Fruit fly (Drosophila melanogaster): ENCODE data around the gene RpL13A.

Gene RpL13A

DNA sequence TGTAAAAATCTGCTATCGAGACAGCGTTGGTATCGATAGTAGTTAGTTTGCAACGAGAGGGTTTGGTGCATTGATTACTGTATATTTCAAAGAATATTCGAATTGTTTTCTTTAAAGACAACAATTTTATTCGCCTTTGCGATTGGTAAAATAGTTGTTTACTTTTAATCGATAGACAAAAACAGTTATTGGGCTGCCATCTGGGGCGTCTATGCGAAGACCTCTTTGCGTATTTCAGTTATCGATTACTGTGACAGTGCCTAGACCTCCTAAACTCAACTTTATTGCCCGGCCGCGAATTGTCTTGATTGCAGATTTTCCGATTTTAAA, 11.2 kb upstream of the RpL13A start, which contains the start of gene Atu (continued):
- no peak for TF ChIP-seq lab (GFP tag; optimal IDR thresholded peaks at IDR 0.05)
- TF ChIP-seq B-H2 (GFP tag; optimal IDR thresholded peaks at IDR 0.05): peak; percentile 5
- peak; percentile 2 for TF ChIP-seq CG3281 (GFP tag; optimal IDR thresholded peaks at IDR 0.05)
- TF ChIP-seq TFAM (GFP tag; optimal IDR thresholded peaks at IDR 0.05): no peak
- TF ChIP-seq bsh (GFP tag; optimal IDR thresholded peaks at IDR 0.05): peak in 1 of 2 experiments; percentile 1
- TF ChIP-seq E2f1 (GFP tag; IDR thresholded peaks at IDR 0.05): no peak
- TF ChIP-seq CkIIα-i1 (GFP tag; IDR thresholded peaks at IDR 0.05): no peak
- TF ChIP-seq mld (GFP tag; IDR thresholded peaks at IDR 0.05; ENCODE audit: partially characterized antibody): peak; percentile 42; the same call in 1 of the 3 replicates
- TF ChIP-seq CG3838 (GFP tag; optimal IDR thresholded peaks at IDR 0.05): no peak
- TF ChIP-seq CG7786 (GFP tag; optimal IDR thresholded peaks at IDR 0.05): peak; percentile 55
- TF ChIP-seq btn (GFP tag; optimal IDR thresholded peaks at IDR 0.05): no peak
- no peak for TF ChIP-seq CG15269 (tag; optimal IDR thresholded peaks at IDR 0.05)
- TF ChIP-seq lov (optimal IDR thresholded peaks at IDR 0.05): no peak
- no peak for TF ChIP-seq lov (GFP tag; IDR thresholded peaks at IDR 0.05)
- TF ChIP-seq Camta (GFP tag; optimal IDR thresholded peaks at IDR 0.05): no peak
- TF ChIP-seq CG8765 (GFP tag; IDR thresholded peaks at IDR 0.05): no peak
- TF ChIP-seq ase (GFP tag; IDR thresholded peaks at IDR 0.05): no peak
- no peak for TF ChIP-seq CG7839 (tag; optimal IDR thresholded peaks at IDR 0.05)
- TF ChIP-seq CG12299 (tag; optimal IDR thresholded peaks at IDR 0.05): no peak
- TF ChIP-seq zfh2 (GFP tag; optimal IDR thresholded peaks at IDR 0.05): peak; percentile 38
- TF ChIP-seq CG5180 (GFP tag; optimal IDR thresholded peaks at IDR 0.05): no peak
- no peak for TF ChIP-seq gem (tag; optimal IDR thresholded peaks at IDR 0.05)
- no peak for TF ChIP-seq p53 (GFP tag; optimal IDR thresholded peaks at IDR 0.05)
- peak in 1 of 2 experiments; percentile 3 for TF ChIP-seq Hr51 (GFP tag; optimal IDR thresholded peaks at IDR 0.05)
- peak; percentile 27 for TF ChIP-seq NfI (GFP tag; optimal IDR thresholded peaks at IDR 0.05)
- no peak for TF ChIP-seq CG2199 (GFP tag; IDR thresholded peaks at IDR 0.05)
- no peak for TF ChIP-seq slou (GFP tag; optimal IDR thresholded peaks at IDR 0.05)
- peak; percentile 10 for TF ChIP-seq her (GFP tag; optimal IDR thresholded peaks at IDR 0.05)
- TF ChIP-seq CG6683 (GFP tag; optimal IDR thresholded peaks at IDR 0.05): no peak
- TF ChIP-seq ewg (GFP tag; optimal IDR thresholded peaks at IDR 0.05): peak; percentile 3
- TF ChIP-seq CG15073 (GFP tag; optimal IDR thresholded peaks at IDR 0.05): no peak
- TF ChIP-seq Fer3 (tag; optimal IDR thresholded peaks at IDR 0.05): peak; percentile 29
- TF ChIP-seq Tbp (GFP tag; optimal IDR thresholded peaks at IDR 0.05): peak; percentile 26
- TF ChIP-seq CG6854 (GFP tag; optimal IDR thresholded peaks at IDR 0.05): no peak
- 0 out of 3 replicates have a peak, but pooled peaks have one; percentile 10 for TF ChIP-seq CG11560 (tag; IDR thresholded peaks at IDR 0.05)
- no peak for TF ChIP-seq Rx (GFP tag; IDR thresholded peaks at IDR 0.05)
- no peak for TF ChIP-seq sima (GFP tag; optimal IDR thresholded peaks at IDR 0.05)
- TF ChIP-seq ranshi (GFP tag; IDR thresholded peaks at IDR 0.05): no peak
- TF ChIP-seq sr (GFP tag; IDR thresholded peaks at IDR 0.05): no peak
- no peak for TF ChIP-seq CG6689 (GFP tag; IDR thresholded peaks at IDR 0.05)
- peak; percentile 7 for TF ChIP-seq Mad (GFP tag; optimal IDR thresholded peaks at IDR 0.05)
- no peak for TF ChIP-seq CG17912 (GFP tag; optimal IDR thresholded peaks at IDR 0.05)
- TF ChIP-seq crp (GFP tag; optimal IDR thresholded peaks at IDR 0.05): peak in 1 of 2 experiments; percentile 42
- TF ChIP-seq Myb (GFP tag; optimal IDR thresholded peaks at IDR 0.05): peak; percentile 63
- TF ChIP-seq onecut (GFP tag; IDR thresholded peaks at IDR 0.05): peak; percentile 6; the same call in 1 of the 2 replicates
- TF ChIP-seq CG6654 (GFP tag; optimal IDR thresholded peaks at IDR 0.05): no peak
- TF ChIP-seq Rfx (GFP tag; IDR thresholded peaks at IDR 0.05): peak; percentile 41; the same call in 1 of the 2 replicates
- no peak for TF ChIP-seq CG6765 (GFP tag; optimal IDR thresholded peaks at IDR 0.05)
- TF ChIP-seq trem (tag; optimal IDR thresholded peaks at IDR 0.05): peak; percentile 94
- no peak for TF ChIP-seq Nf-YA (GFP tag; IDR thresholded peaks at IDR 0.05)
- TF ChIP-seq Hr3 (GFP tag; optimal IDR thresholded peaks at IDR 0.05): peak; percentile 42
- TF ChIP-seq Hsf (GFP tag; optimal IDR thresholded peaks at IDR 0.05): peak; percentile 16

Data from whole organism, embryonic.